Worm (Caenorhabditis elegans) whole organism, early embryonic: ENCODE results near the gene Y11D7A.3.

Source experiments
- B0310.2 ChIP-seq: sonication (generic microtip); optimal IDR thresholded peaks from 2 replicates; lab custom pipeline; 2016; ENCODE audit warnings: mild to moderate bottlenecking, missing genetic modification characterization, missing compliant biosample characterization
- F13C5.2 ChIP-seq: sonication (generic microtip); optimal IDR thresholded peaks from 2 replicates; lab custom pipeline; 2017; ENCODE audit warnings: mild to moderate bottlenecking, missing genetic modification characterization, inconsistent platforms, missing compliant biosample characterization
- aly-1 ChIP-seq: sonication (generic microtip); optimal IDR thresholded peaks from 2 replicates; lab custom pipeline; 2016; ENCODE audit warnings: missing genetic modification characterization, missing compliant biosample characterization
- ama-1 ChIP-seq: fragments of 150-350 bp; optimal IDR thresholded peaks from 2 replicates; lab custom pipeline; 2014
- ceh-13 ChIP-seq: fragments of 200-800 bp; sonication (Bioruptor generic); optimal IDR thresholded peaks from 2 replicates; lab custom pipeline; 2018; ENCODE audit warnings: mild to moderate bottlenecking, missing genetic modification characterization, missing compliant biosample characterization
- ceh-36 ChIP-seq: sonication (generic microtip); optimal IDR thresholded peaks from 2 replicates; lab custom pipeline; 2016; ENCODE audit warnings: missing genetic modification characterization, inconsistent platforms, missing compliant biosample characterization
- ets-7 ChIP-seq: sonication (generic microtip); optimal IDR thresholded peaks from 2 replicates; lab custom pipeline; 2016; ENCODE audit warnings: missing genotype, missing genetic modification characterization, missing compliant biosample characterization
- flt-1 ChIP-seq: fragments of 200-800 bp; sonication (Bioruptor generic); IDR thresholded peaks from 2 replicates; pipeline ENCODE4 v1.3.6; 2022; ENCODE audit warnings: missing genetic modification characterization, missing compliant biosample characterization
- hmbx-1 ChIP-seq: sonication (generic microtip); optimal IDR thresholded peaks from 2 replicates; lab custom pipeline; 2016; ENCODE audit warnings: mild to moderate bottlenecking, missing genetic modification characterization, missing compliant biosample characterization
- hmg-4 ChIP-seq: fragments of 200-800 bp; sonication (Bioruptor generic); optimal IDR thresholded peaks from 2 replicates; lab custom pipeline; 2018; ENCODE audit warnings: mild to moderate bottlenecking, missing genetic modification characterization, missing compliant biosample characterization
- hnd-1 ChIP-seq: sonication (generic microtip); optimal IDR thresholded peaks from 2 replicates; lab custom pipeline; 2016; ENCODE audit warnings: missing genetic modification characterization, missing compliant biosample characterization
- pes-1 ChIP-seq: fragments of 200-800 bp; sonication (Bioruptor generic); IDR thresholded peaks from 2 replicates; pipeline ENCODE4 v1.3.6; 2022; ENCODE audit warnings: missing genetic modification reagents, missing genetic modification characterization, missing compliant biosample characterization
- scrt-1 ChIP-seq: fragments of 200-800 bp; sonication (Bioruptor generic); IDR thresholded peaks from 2 replicates; pipeline ENCODE4 v1.3.6; 2022; ENCODE audit warnings: missing genetic modification characterization, missing compliant biosample characterization
- sea-1 ChIP-seq: fragments of 200-800 bp; sonication (Bioruptor generic); conservative IDR thresholded peaks from 2 replicates; pipeline ENCODE4 v1.3.6; 2022; ENCODE audit warnings: missing genetic modification characterization, missing compliant biosample characterization
- tbx-11 ChIP-seq: fragments of 200-800 bp; sonication (Bioruptor generic); IDR thresholded peaks from 2 replicates; pipeline ENCODE4 v1.3.6; 2022; ENCODE audit warnings: missing genetic modification characterization, missing compliant biosample characterization
- tbx-37 ChIP-seq: fragments of 200-800 bp; sonication (Bioruptor generic); conservative IDR thresholded peaks from 2 replicates; pipeline ENCODE4 v1.3.6; 2022; ENCODE audit warnings: missing genetic modification reagents, missing genetic modification characterization, missing compliant biosample characterization
- tra-4 ChIP-seq: sonication (generic microtip); optimal IDR thresholded peaks from 2 replicates; lab custom pipeline; 2017; ENCODE audit warnings: missing genetic modification characterization, missing compliant biosample characterization

Gene Y11D7A.3

ce11 chrIV:9260826-9261225 lies 27.9 kb downstream of the Y11D7A.3 start:
- TF ChIP-seq aly-1 (tag; lab: Kevin White, UChicago) (no peak), scrt-1 (GFP tag; lab: Robert Waterston, UW) (no peak), B0310.2 (tag; lab: Kevin White, UChicago) (no peak), hmbx-1 (tag; lab: Kevin White, UChicago) (no peak), pes-1 (no peak), ama-1 (lab: Kevin White, UChicago) (no peak)

DNA sequence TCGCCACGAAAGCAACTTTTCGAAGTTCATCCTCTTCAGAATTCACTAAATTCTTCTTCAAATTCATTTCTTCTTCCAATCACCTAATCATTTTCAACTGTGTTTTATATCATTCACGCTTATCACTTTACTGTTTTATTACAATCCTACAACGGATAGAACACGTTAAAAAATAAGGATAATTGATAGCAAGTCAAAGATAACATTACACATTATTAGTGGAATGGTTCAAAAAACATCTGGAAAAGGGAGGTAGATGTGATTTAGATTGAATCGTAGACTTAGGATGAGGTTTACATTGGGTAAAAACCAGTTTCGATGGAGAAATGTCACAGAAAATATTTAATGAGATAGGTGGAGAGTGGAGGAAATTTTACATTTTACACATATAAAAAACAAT lies 28.8 kb downstream of the Y11D7A.3 start, which contains the start of gene col-120:
Gene col-120 (minus strand): TSS at position 101 of the 400 bp plus-strand sequence.
- TF ChIP-seq ets-7 (tag; lab: Kevin White, UChicago) (no peak), hmbx-1 (tag; lab: Kevin White, UChicago) (no peak), sea-1 (GFP tag; lab: Robert Waterston, UW) (no peak), pes-1 (no peak), tbx-11 (no peak)

DNA sequence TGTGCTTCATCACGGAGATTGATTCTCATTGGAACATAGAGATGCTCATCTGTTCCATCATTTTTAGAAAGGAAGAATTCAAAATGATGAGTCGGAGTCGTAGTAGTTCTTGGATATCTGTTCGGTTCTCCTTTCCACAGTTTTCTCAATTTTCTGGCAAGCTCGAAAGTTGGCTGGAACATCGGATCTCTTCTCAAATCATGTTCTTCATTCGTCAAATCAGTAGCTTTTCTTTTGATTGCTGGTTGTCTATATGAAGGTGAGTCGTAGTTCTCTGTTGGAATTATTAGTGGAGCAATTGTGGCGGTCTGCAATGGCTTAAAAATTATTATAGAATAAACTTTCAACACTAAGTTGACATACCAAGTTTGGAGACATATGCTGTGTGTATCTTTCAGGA lies 29.4 kb downstream of the Y11D7A.3 start:
- TF ChIP-seq F13C5.2 (tag; lab: Kevin White, UChicago) (no peak), hmg-4 (GFP tag; lab: Kevin White, UChicago) (no peak), sea-1 (GFP tag; lab: Robert Waterston, UW) (no peak), scrt-1 (GFP tag; lab: Robert Waterston, UW) (no peak), ets-7 (tag; lab: Kevin White, UChicago) (no peak), flt-1 (GFP tag; lab: Robert Waterston, UW) (no peak)

DNA sequence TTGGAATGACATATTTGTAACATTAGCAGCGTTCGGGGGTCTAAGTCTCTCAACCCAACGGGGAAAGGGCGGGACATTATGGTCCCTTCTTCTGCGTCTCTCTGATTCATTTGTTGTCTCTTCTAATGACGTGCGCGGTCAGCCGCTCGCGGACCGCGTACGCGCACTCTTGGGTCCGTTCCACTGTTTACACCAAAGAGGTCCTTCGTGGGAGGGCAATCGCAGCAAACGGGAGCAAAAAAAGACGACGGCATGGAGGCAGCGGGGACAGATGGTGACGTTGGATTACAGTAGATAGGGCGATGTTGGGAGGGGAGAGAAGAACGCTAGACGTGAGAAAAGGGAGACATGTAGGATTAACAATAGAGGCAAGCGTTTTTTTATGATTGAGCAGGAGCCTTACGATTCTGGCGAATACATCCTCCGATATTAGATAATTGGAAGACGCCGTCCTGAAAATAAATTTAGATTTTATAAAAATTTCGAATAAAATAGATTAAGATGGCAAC lies 31.0 kb downstream of the Y11D7A.3 start, which contains the start of gene flh-1:
Gene flh-1 (minus strand): TSS at position 459 of the 509 bp plus-strand sequence.
- TF ChIP-seq B0310.2 (tag; lab: Kevin White, UChicago), result no peak
- no peak for TF ChIP-seq ama-1 (lab: Kevin White, UChicago)
- TF ChIP-seq hmbx-1 (tag; lab: Kevin White, UChicago), result no peak
- TF ChIP-seq pes-1, result no peak
- no peak for TF ChIP-seq scrt-1 (GFP tag; lab: Robert Waterston, UW)
- TF ChIP-seq F13C5.2 (tag; lab: Kevin White, UChicago), result peak; percentile 15
- TF ChIP-seq hnd-1 (tag; lab: Kevin White, UChicago), result no peak
- TF ChIP-seq tbx-37 (GFP tag; lab: Robert Waterston, UW), result no peak
- TF ChIP-seq ceh-36 (tag; lab: Kevin White, UChicago), result peak; percentile 70
- no peak for TF ChIP-seq ceh-13
- TF ChIP-seq hmg-4 (GFP tag; lab: Kevin White, UChicago), result peak; percentile 86
- TF ChIP-seq flt-1 (GFP tag; lab: Robert Waterston, UW), result no peak
- no peak for TF ChIP-seq tbx-11
- peak; percentile 82 for TF ChIP-seq sea-1 (GFP tag; lab: Robert Waterston, UW)
- TF ChIP-seq aly-1 (tag; lab: Kevin White, UChicago), result peak; percentile 47
- TF ChIP-seq tra-4 (tag; lab: Kevin White, UChicago), result no peak
- no peak for TF ChIP-seq ets-7 (tag; lab: Kevin White, UChicago)

DNA sequence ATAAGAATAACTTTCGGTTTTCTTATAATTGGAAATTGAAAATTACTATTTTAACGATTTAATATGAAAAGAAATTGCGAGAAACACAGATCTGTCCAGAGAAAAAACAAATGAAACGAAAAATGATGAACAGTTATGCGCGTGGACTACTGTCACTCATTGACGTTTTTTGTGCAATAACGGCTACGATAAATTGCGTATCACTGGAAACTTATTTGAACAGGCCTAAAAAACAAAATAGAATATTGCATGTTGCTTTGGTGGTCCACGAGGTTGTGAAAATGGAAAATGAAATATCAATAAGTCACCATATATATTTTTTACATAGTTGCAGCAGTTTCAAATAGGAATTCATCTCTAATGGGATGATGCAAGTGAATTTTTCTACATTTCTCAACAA lies 31.6 kb downstream of the Y11D7A.3 start:
- TF ChIP-seq F13C5.2 (tag; lab: Kevin White, UChicago), result no peak

DNA sequence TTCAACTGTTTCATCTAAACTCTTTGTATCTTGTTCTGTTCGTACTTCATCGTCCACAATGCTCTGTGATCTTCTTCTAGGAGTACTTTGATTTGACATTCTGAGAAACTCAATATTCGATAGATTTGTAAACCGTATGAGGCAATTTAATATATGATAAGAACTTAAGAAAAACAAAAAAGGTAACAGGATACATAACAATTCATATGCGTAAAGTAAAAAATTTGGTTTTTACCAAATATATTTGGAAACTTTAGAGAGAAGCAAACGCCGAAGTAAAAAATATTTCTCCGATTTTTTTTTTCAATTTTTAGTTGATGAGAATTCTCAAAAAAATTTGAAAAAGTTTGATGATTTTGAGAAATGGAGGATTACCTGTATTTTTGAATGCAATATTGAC lies 33.6 kb downstream of the Y11D7A.3 start, which contains the start of gene Y11D7A.19:
Gene Y11D7A.19 (minus strand): TSS at position 101 of the 400 bp plus-strand sequence.
- TF ChIP-seq sea-1 (GFP tag; lab: Robert Waterston, UW) (no peak), ets-7 (tag; lab: Kevin White, UChicago) (no peak), ama-1 (lab: Kevin White, UChicago) (no peak), ceh-36 (tag; lab: Kevin White, UChicago) (no peak), tra-4 (tag; lab: Kevin White, UChicago) (no peak), tbx-11 (no peak), scrt-1 (GFP tag; lab: Robert Waterston, UW) (no peak), tbx-37 (GFP tag; lab: Robert Waterston, UW) (no peak), hmg-4 (GFP tag; lab: Kevin White, UChicago) (no peak), flt-1 (GFP tag; lab: Robert Waterston, UW) (no peak), ceh-13 (no peak), F13C5.2 (tag; lab: Kevin White, UChicago) (no peak), B0310.2 (tag; lab: Kevin White, UChicago) (no peak), aly-1 (tag; lab: Kevin White, UChicago) (no peak), pes-1 (no peak), hmbx-1 (tag; lab: Kevin White, UChicago) (no peak), hnd-1 (tag; lab: Kevin White, UChicago) (no peak)

ce11 chrIV:9267581-9267980 lies 34.7 kb downstream of the Y11D7A.3 start:
- 0 out of 2 replicates have a peak, but pooled peaks have one; percentile 13 for TF ChIP-seq pes-1
- TF ChIP-seq hmg-4 (GFP tag; lab: Kevin White, UChicago), result peak; percentile 72
- TF ChIP-seq ceh-13, result no peak

ce11 chrIV:9268916-9269315 lies 36.0 kb downstream of the Y11D7A.3 start:
- TF ChIP-seq scrt-1 (GFP tag; lab: Robert Waterston, UW) (peak; percentile 67; the same call in 1 of the 2 replicates), hmg-4 (GFP tag; lab: Kevin White, UChicago) (no peak), ama-1 (lab: Kevin White, UChicago) (no peak), tbx-37 (GFP tag; lab: Robert Waterston, UW) (no peak), hnd-1 (tag; lab: Kevin White, UChicago) (no peak), sea-1 (GFP tag; lab: Robert Waterston, UW) (no peak; the same call in 1 of the 2 replicates), B0310.2 (tag; lab: Kevin White, UChicago) (no peak), flt-1 (GFP tag; lab: Robert Waterston, UW) (peak; percentile 58), hmbx-1 (tag; lab: Kevin White, UChicago) (no peak), aly-1 (tag; lab: Kevin White, UChicago) (peak; percentile 77), ets-7 (tag; lab: Kevin White, UChicago) (no peak), ceh-13 (no peak), F13C5.2 (tag; lab: Kevin White, UChicago) (no peak), ceh-36 (tag; lab: Kevin White, UChicago) (no peak), tra-4 (tag; lab: Kevin White, UChicago) (no peak), pes-1 (no peak), tbx-11 (no peak)
